Worm (Caenorhabditis elegans): ENCODE results near the gene ZK1055.7.

ZK1055.7 gene

DNA sequence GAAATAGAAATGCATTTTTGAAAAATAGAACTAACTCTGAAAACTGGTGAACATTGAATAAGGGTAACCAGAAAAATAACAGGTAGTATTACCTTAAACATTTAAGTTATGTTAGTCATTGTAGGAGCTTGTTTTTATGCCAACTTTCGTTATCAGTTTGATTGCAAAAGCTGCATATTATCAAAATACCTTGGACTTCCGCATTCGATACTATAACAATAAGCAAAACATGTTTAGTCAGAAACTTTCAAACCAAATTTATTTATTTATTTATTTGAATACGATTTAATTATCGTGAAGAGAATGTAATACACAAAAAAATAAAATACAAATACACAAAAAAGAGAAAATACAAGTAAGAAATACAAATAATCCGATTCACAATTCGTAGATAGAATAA, 50.9 kb downstream of the ZK1055.7 start, which contains the start of gene K04A8.19:
Gene K04A8.19 (minus strand): TSS at position 101 of the 400 bp plus-strand sequence.
- TF ChIP-seq F13H6.1 (tag; optimal IDR thresholded peaks at IDR 0.05): no peak
